Worm (Caenorhabditis elegans) whole organism, L1 larva: Measurements from ENCODE around the gene C03B1.1.

Source experiments
- ceh-8 ChIP-seq: fragments of 200-800 bp; sonication (Bioruptor generic); optimal IDR thresholded peaks from 2 replicates; lab custom pipeline; 2018; ENCODE audit warnings: mild to moderate bottlenecking, missing genetic modification characterization, moderate library complexity, missing compliant biosample characterization
- dsc-1 ChIP-seq: sonication (generic microtip); optimal IDR thresholded peaks from 2 replicates; lab custom pipeline; 2016; ENCODE audit warnings: mild to moderate bottlenecking, missing genetic modification characterization, missing compliant biosample characterization
- efl-3 ChIP-seq: fragments of 200-800 bp; sonication (Bioruptor generic); optimal IDR thresholded peaks from 2 replicates; lab custom pipeline; 2018; ENCODE audit warnings: mild to moderate bottlenecking, missing genetic modification characterization, missing compliant biosample characterization
- grh-1 ChIP-seq: fragments of 200-800 bp; sonication (Bioruptor generic); IDR thresholded peaks from 2 replicates; pipeline ENCODE4 v1.3.6; 2022; ENCODE audit warnings: missing genetic modification reagents, missing genetic modification characterization, missing compliant biosample characterization
- hpl-2 ChIP-seq: fragments of 150-350 bp; optimal IDR thresholded peaks from 2 replicates; lab custom pipeline; 2014; ENCODE audit warnings: missing biosample characterization, missing genetic modification reagents, missing genetic modification characterization
- lin-35 ChIP-seq, 2 experiments: fragments of 150-350 bp; optimal IDR thresholded peaks; 2 replicates each; lab custom pipeline; 2014; ENCODE audit warnings: missing biosample characterization in 2 of 2, missing genetic modification characterization in 2 of 2, missing genetic modification reagents in 2 of 2
- mab-9 ChIP-seq: fragments of 200-800 bp; sonication (Bioruptor generic); IDR thresholded peaks from 2 replicates; pipeline ENCODE4 v1.3.6; 2022; ENCODE audit warnings: missing genetic modification reagents, missing genetic modification characterization, missing compliant biosample characterization
- mef-2 ChIP-seq: fragments of 150-350 bp; optimal IDR thresholded peaks from 2 replicates; lab custom pipeline; 2014; ENCODE audit warnings: missing biosample characterization, missing genetic modification characterization
- nhr-20 ChIP-seq: sonication (generic microtip); optimal IDR thresholded peaks from 2 replicates; lab custom pipeline; 2016; ENCODE audit warnings: mild to moderate bottlenecking, missing genetic modification characterization, missing compliant biosample characterization
- nhr-28 ChIP-seq: fragments of 150-350 bp; optimal IDR thresholded peaks from 2 replicates; lab custom pipeline; 2014; ENCODE audit warnings: missing biosample characterization, missing genetic modification characterization
- snpc-4 ChIP-seq: fragments of 150-350 bp; optimal IDR thresholded peaks from 2 replicates; lab custom pipeline; 2014; ENCODE audit warnings: missing biosample characterization, missing genetic modification characterization
- ztf-11 ChIP-seq, 2 experiments: sonication (generic microtip); optimal IDR thresholded peaks; 2 replicates each; lab custom pipeline; 2016 to 2017; ENCODE audit warnings: missing genetic modification characterization in 2 of 2, missing biosample characterization in 1 of 2, missing compliant biosample characterization in 1 of 2

- no peak for TF ChIP-seq mab-9 (GFP tag; lab: Robert Waterston, UW)
- no peak for TF ChIP-seq ztf-11 (tag; optimal IDR thresholded peaks at IDR 0.05; lab: Kevin White, UChicago)
- no peak for TF ChIP-seq efl-3
- TF ChIP-seq mef-2 = no peak
- TF ChIP-seq nhr-20 (tag; lab: Kevin White, UChicago) = no peak
- TF ChIP-seq grh-1 = no peak
- no peak for TF ChIP-seq ceh-8 (GFP tag; lab: Kevin White, UChicago)
- no peak for TF ChIP-seq hpl-2 (GFP tag; lab: Kevin White, UChicago)
- no peak for TF ChIP-seq lin-35 (GFP tag; optimal IDR thresholded peaks at IDR 0.05; lab: Kevin White, UChicago)
- TF ChIP-seq nhr-28 (tag; lab: Kevin White, UChicago) = no peak
- no peak for TF ChIP-seq dsc-1 (tag; lab: Kevin White, UChicago)
- no peak for TF ChIP-seq snpc-4 (tag; lab: Kevin White, UChicago)
These were observed 16.9 kb downstream of the C03B1.1 start, which contains the start of gene igcm-2 for ce11 chrX:6391491-6391890.
